Fruit fly (Drosophila melanogaster) whole organism, adult: Measurements from ENCODE around the gene VhaM9.7-a.

Source experiments
- Clk ChIP-seq: fragments of 200-800 bp; sonication (Bioruptor generic); optimal IDR thresholded peaks from 2 replicates; lab custom pipeline; 2017; ENCODE audit warnings: missing biosample characterization, missing genetic modification characterization
- toe ChIP-seq: fragments of 200-800 bp; sonication (Bioruptor generic); optimal IDR thresholded peaks from 2 replicates; lab custom pipeline; 2016; ENCODE audit warnings: missing biosample characterization, missing genetic modification characterization

- TF ChIP-seq toe (GFP tag; lab: Kevin White, UChicago) = no peak
- TF ChIP-seq Clk (GFP tag; lab: Kevin White, UChicago) = no peak
Observed at dm6 chr3L:4229365-4229967, 33.0 kb upstream of the VhaM9.7-a start.
